Worm (Caenorhabditis elegans) whole organism, L2 larva: ENCODE measurements around the gene rbr-2.

ENCODE experiments used
- Y55F3AM.14 ChIP-seq: fragments of 200-800 bp; sonication (Bioruptor generic); optimal IDR thresholded peaks from 2 replicates; lab custom pipeline; 2018; ENCODE audit warnings: mild to moderate bottlenecking, missing genetic modification characterization, missing compliant biosample characterization
- ZK546.5 ChIP-seq: sonication (generic microtip); optimal IDR thresholded peaks from 2 replicates; lab custom pipeline; 2017; ENCODE audit warnings: missing biosample characterization, missing genetic modification characterization
- aly-2 ChIP-seq: fragments of 150-350 bp; optimal IDR thresholded peaks from 2 replicates; lab custom pipeline; 2014; ENCODE audit warnings: missing biosample characterization, missing genetic modification characterization
- ama-1 ChIP-seq: fragments of 150-350 bp; optimal IDR thresholded peaks from 2 replicates; lab custom pipeline; 2018; ENCODE audit warnings: inconsistent platforms
- blmp-1 ChIP-seq: sonication (generic microtip); optimal IDR thresholded peaks from 2 replicates; lab custom pipeline; 2017; ENCODE audit warnings: missing genetic modification characterization, mild to moderate bottlenecking, missing compliant biosample characterization, antibody characterized with exemption, moderate library complexity; ENCODE audit not compliant: insufficient read depth
- dmd-4 ChIP-seq: sonication (generic microtip); optimal IDR thresholded peaks from 2 replicates; lab custom pipeline; 2017; ENCODE audit warnings: missing biosample characterization, missing genetic modification characterization
- egl-27 ChIP-seq: sonication (generic microtip); optimal IDR thresholded peaks from 3 replicates; lab custom pipeline; 2017; ENCODE audit warnings: missing biosample characterization, missing genetic modification reagents, missing genetic modification characterization
- fos-1 ChIP-seq: fragments of 150-350 bp; optimal IDR thresholded peaks from 2 replicates; lab custom pipeline; 2014; ENCODE audit warnings: missing biosample characterization, missing genetic modification characterization
- gmeb-1 ChIP-seq: fragments of 150-350 bp; optimal IDR thresholded peaks from 2 replicates; lab custom pipeline; 2014; ENCODE audit warnings: missing biosample characterization, missing genetic modification characterization
- lin-13 ChIP-seq: fragments of 150-350 bp; optimal IDR thresholded peaks from 2 replicates; lab custom pipeline; 2014; ENCODE audit warnings: missing biosample characterization, missing genetic modification reagents, missing genetic modification characterization
- lsy-2 ChIP-seq, 2 experiments: fragments of 150-350 bp in 1 of 2; sonication (generic microtip) in 1 of 2; optimal IDR thresholded peaks; 2 replicates each; lab custom pipeline; 2014 to 2017; ENCODE audit warnings: missing biosample characterization in 2 of 2, missing genetic modification characterization in 2 of 2
- mab-5 ChIP-seq: fragments of 150-350 bp; optimal IDR thresholded peaks from 2 replicates; lab custom pipeline; 2014; ENCODE audit warnings: missing biosample characterization, missing genetic modification characterization
- mbf-1 ChIP-seq: sonication (generic microtip); optimal IDR thresholded peaks from 2 replicates; lab custom pipeline; 2017; ENCODE audit warnings: missing biosample characterization, missing genetic modification characterization
- nhr-10 ChIP-seq: sonication (generic microtip); optimal IDR thresholded peaks from 2 replicates; lab custom pipeline; 2017; ENCODE audit warnings: missing biosample characterization, missing genetic modification characterization
- nhr-11 ChIP-seq: fragments of 150-350 bp; optimal IDR thresholded peaks from 2 replicates; lab custom pipeline; 2014; ENCODE audit warnings: missing biosample characterization, missing genetic modification characterization
- nhr-12 ChIP-seq: fragments of 150-350 bp; optimal IDR thresholded peaks from 2 replicates; lab custom pipeline; 2014; ENCODE audit warnings: missing biosample characterization, missing genetic modification characterization
- nhr-129 ChIP-seq: fragments of 150-350 bp; optimal IDR thresholded peaks from 2 replicates; lab custom pipeline; 2014; ENCODE audit warnings: missing biosample characterization, missing genetic modification characterization
- nhr-21 ChIP-seq: fragments of 150-350 bp; optimal IDR thresholded peaks from 2 replicates; lab custom pipeline; 2014; ENCODE audit warnings: missing biosample characterization, missing genetic modification characterization
- nhr-23 ChIP-seq: fragments of 150-350 bp; optimal IDR thresholded peaks from 2 replicates; lab custom pipeline; 2014; ENCODE audit warnings: missing biosample characterization, missing genetic modification reagents, missing genetic modification characterization
- nhr-237 ChIP-seq: fragments of 150-350 bp; optimal IDR thresholded peaks from 2 replicates; lab custom pipeline; 2014; ENCODE audit warnings: missing biosample characterization, missing genetic modification characterization
- nhr-6 ChIP-seq: fragments of 150-350 bp; optimal IDR thresholded peaks from 2 replicates; lab custom pipeline; 2014; ENCODE audit warnings: missing biosample characterization, missing genetic modification characterization
- peb-1 ChIP-seq: fragments of 150-350 bp; optimal IDR thresholded peaks from 2 replicates; lab custom pipeline; 2014; ENCODE audit warnings: missing biosample characterization, missing genetic modification characterization
- sem-4 ChIP-seq: fragments of 150-350 bp; optimal IDR thresholded peaks from 2 replicates; lab custom pipeline; 2014; ENCODE audit warnings: missing biosample characterization, missing genetic modification reagents, missing genetic modification characterization
- skn-1 ChIP-seq: sonication (generic microtip); optimal IDR thresholded peaks from 2 replicates; lab custom pipeline; 2017; ENCODE audit warnings: missing biosample characterization, missing genetic modification characterization
- sma-3 ChIP-seq: sonication (generic microtip); optimal IDR thresholded peaks from 2 replicates; lab custom pipeline; 2016; ENCODE audit warnings: missing genetic modification reagents, missing genetic modification characterization, missing compliant biosample characterization
- sma-9 ChIP-seq, 2 experiments: fragments of 150-350 bp in 1 of 2; sonication (generic microtip) in 1 of 2; optimal IDR thresholded peaks; 2 replicates each; lab custom pipeline; 2014 to 2016; ENCODE audit warnings: missing genetic modification characterization in 2 of 2, mild to moderate bottlenecking in 1 of 2, missing biosample characterization in 1 of 2, missing compliant biosample characterization in 1 of 2, missing genetic modification reagents in 1 of 2, moderate library complexity in 1 of 2
- unc-55 ChIP-seq: fragments of 150-350 bp; sonication (generic microtip); optimal IDR thresholded peaks from 3 replicates; lab custom pipeline; 2014; ENCODE audit warnings: missing biosample characterization, missing genetic modification reagents, missing genetic modification characterization
- unc-62 ChIP-seq: fragments of 150-350 bp; optimal IDR thresholded peaks from 2 replicates; lab custom pipeline; 2014; ENCODE audit warnings: missing biosample characterization, missing genetic modification reagents, missing genetic modification characterization
- zag-1 ChIP-seq: fragments of 150-350 bp; optimal IDR thresholded peaks from 2 replicates; lab custom pipeline; 2014; ENCODE audit warnings: missing biosample characterization, missing genetic modification characterization
- ztf-1 ChIP-seq: fragments of 200-800 bp; sonication (Bioruptor generic); conservative IDR thresholded peaks from 2 replicates; pipeline ENCODE4 v1.3.6; 2022; ENCODE audit warnings: missing genetic modification characterization, missing compliant biosample characterization
- ztf-11 ChIP-seq: sonication (generic microtip); optimal IDR thresholded peaks from 2 replicates; lab custom pipeline; 2017; ENCODE audit warnings: missing biosample characterization, missing genetic modification characterization

Gene rbr-2

ce11 chrIV:10891993-10892392 lies 27.9 kb upstream of the rbr-2 start, which contains the start of gene srlf-12:
Gene srlf-12, minus strand, starts transcription at chrIV:10892093.
- TF ChIP-seq ztf-1 (GFP tag; lab: Robert Waterston, UW) (no peak), nhr-129 (tag; lab: Kevin White, UChicago) (no peak), sma-3 (no peak)
- TF ChIP-seq, all 48 proteins: peak for 0

ce11 chrIV:10894255-10894654 lies 25.6 kb upstream of the rbr-2 start, which contains the start of gene srlf-14:
Gene srlf-14, minus strand, starts transcription at chrIV:10894355.
- TF ChIP-seq nhr-11 (tag; lab: Kevin White, UChicago) (no peak), zag-1 (tag; lab: Kevin White, UChicago) (no peak), mbf-1 (tag; lab: Kevin White, UChicago) (no peak), nhr-129 (tag; lab: Kevin White, UChicago) (no peak), ama-1 (no peak)

ce11 chrIV:10896512-10896911 lies 23.4 kb upstream of the rbr-2 start, which contains the start of gene srlf-13:
Gene srlf-13, minus strand, starts transcription at chrIV:10896612.
- TF ChIP-seq nhr-21 (tag; lab: Kevin White, UChicago): no peak
- TF ChIP-seq unc-55 (GFP tag; lab: Kevin White, UChicago): no peak
- no peak for TF ChIP-seq nhr-23
- no peak for TF ChIP-seq Y55F3AM.14 (GFP tag; lab: Kevin White, UChicago)

ce11 chrIV:10898160-10898559 lies 21.7 kb upstream of the rbr-2 start:
- TF ChIP-seq peb-1 (tag; lab: Kevin White, UChicago): no peak
- TF ChIP-seq nhr-21 (tag; lab: Kevin White, UChicago): no peak
- TF ChIP-seq fos-1: no peak
- no peak for TF ChIP-seq zag-1 (tag; lab: Kevin White, UChicago)
- no peak for TF ChIP-seq sma-9 (GFP tag; optimal IDR thresholded peaks at IDR 0.05; lab: Kevin White, UChicago)
- no peak for TF ChIP-seq sma-9 (tag; optimal IDR thresholded peaks at IDR 0.05; lab: Kevin White, UChicago)
- TF ChIP-seq skn-1: no peak
- no peak for TF ChIP-seq nhr-11 (tag; lab: Kevin White, UChicago)
- no peak for TF ChIP-seq mbf-1 (tag; lab: Kevin White, UChicago)
- no peak for TF ChIP-seq dmd-4
- TF ChIP-seq ZK546.5: no peak
- TF ChIP-seq nhr-10 (tag; lab: Kevin White, UChicago): no peak
- TF ChIP-seq lin-13 (GFP tag; lab: Kevin White, UChicago): no peak
- TF ChIP-seq unc-62 (GFP tag; lab: Kevin White, UChicago): no peak
- no peak for TF ChIP-seq nhr-237 (tag; lab: Kevin White, UChicago)
- no peak for TF ChIP-seq sem-4 (tag; lab: Kevin White, UChicago)
- TF ChIP-seq, all 48 proteins: peak for 0

ce11 chrIV:10899091-10899490 lies 20.8 kb upstream of the rbr-2 start, which contains the start of the genes F13E9.9 and F13E9.19:
Gene F13E9.9, minus strand, starts transcription at chrIV:10899191.
Gene F13E9.19, plus strand, starts transcription at chrIV:10899406.
- no peak for TF ChIP-seq mab-5 (tag; lab: Kevin White, UChicago)
- TF ChIP-seq, all 48 proteins: peak for 0

- TF ChIP-seq unc-62 (GFP tag; lab: Kevin White, UChicago) (no peak), blmp-1 (tag; lab: Kevin White, UChicago) (no peak), egl-27 (tag; lab: Kevin White, UChicago) (no peak), dmd-4 (no peak), nhr-11 (tag; lab: Kevin White, UChicago) (no peak), aly-2 (tag; lab: Kevin White, UChicago) (no peak), nhr-6 (tag; lab: Kevin White, UChicago) (no peak), nhr-10 (tag; lab: Kevin White, UChicago) (no peak), lin-13 (GFP tag; lab: Kevin White, UChicago) (no peak), sma-9 (GFP tag; optimal IDR thresholded peaks at IDR 0.05; lab: Kevin White, UChicago) (no peak), sma-9 (tag; optimal IDR thresholded peaks at IDR 0.05; lab: Kevin White, UChicago) (no peak), sma-3 (no peak), fos-1 (no peak), nhr-23 (no peak), lsy-2 (tag; optimal IDR thresholded peaks at IDR 0.05; lab: Kevin White, UChicago) (no peak), ztf-11 (tag; lab: Kevin White, UChicago) (no peak), nhr-12 (tag; lab: Kevin White, UChicago) (no peak), gmeb-1 (no peak)
Measured at ce11 chrIV:10900083-10900482, 19.8 kb upstream of the rbr-2 start, which contains the start of gene srlf-30. Gene srlf-30, plus strand, starts transcription at chrIV:10900383.
